Worm (Caenorhabditis elegans) whole organism, mixed stage, embryonic: ENCODE data around the gene stdh-3.

Experiments
- M03D4.4 ChIP-seq: sonication (generic microtip); optimal IDR thresholded peaks from 2 replicates; lab custom pipeline; 2017; ENCODE audit warnings: mild to moderate bottlenecking, missing genetic modification characterization, missing compliant biosample characterization
- bed-3 ChIP-seq: fragments of 200-800 bp; sonication (Bioruptor generic); optimal IDR thresholded peaks from 3 replicates; lab custom pipeline; 2018; ENCODE audit warnings: mild to moderate bottlenecking, missing genetic modification characterization, moderate library complexity, missing compliant biosample characterization
- blmp-1 ChIP-seq: fragments of 150-350 bp; optimal IDR thresholded peaks from 2 replicates; lab custom pipeline; 2014; ENCODE audit warnings: missing biosample characterization, missing genetic modification characterization
- ceh-39 ChIP-seq: fragments of 150-350 bp; optimal IDR thresholded peaks from 2 replicates; lab custom pipeline; 2014; ENCODE audit warnings: missing biosample characterization, missing genetic modification characterization
- ceh-83 ChIP-seq: fragments of 200-800 bp; sonication (Bioruptor generic); optimal IDR thresholded peaks from 2 replicates; lab custom pipeline; 2018; ENCODE audit warnings: mild to moderate bottlenecking, missing genetic modification characterization, missing compliant biosample characterization
- ces-1 ChIP-seq: fragments of 150-350 bp; optimal IDR thresholded peaks from 2 replicates; lab custom pipeline; 2014; ENCODE audit warnings: missing biosample characterization, missing genetic modification reagents, missing genetic modification characterization
- cnd-1 ChIP-seq: fragments of 200-800 bp; sonication (Bioruptor generic); optimal IDR thresholded peaks from 2 replicates; lab custom pipeline; 2018; ENCODE audit warnings: mild to moderate bottlenecking, missing genetic modification characterization, missing compliant biosample characterization
- drap-1 ChIP-seq: fragments of 200-800 bp; sonication (Bioruptor generic); optimal IDR thresholded peaks from 3 replicates; lab custom pipeline; 2018; ENCODE audit warnings: mild to moderate bottlenecking, missing genetic modification characterization, missing compliant biosample characterization
- elt-1 ChIP-seq: sonication (generic microtip); optimal IDR thresholded peaks from 2 replicates; lab custom pipeline; 2017; ENCODE audit warnings: missing genetic modification characterization, mild to moderate bottlenecking, missing compliant biosample characterization, antibody characterized with exemption, moderate library complexity, borderline replicate concordance; ENCODE audit not compliant: insufficient read depth
- elt-3 ChIP-seq: fragments of 150-350 bp; optimal IDR thresholded peaks from 2 replicates; lab custom pipeline; 2014; ENCODE audit warnings: missing biosample characterization, missing genetic modification characterization
- ham-2 ChIP-seq: fragments of 200-800 bp; sonication (Bioruptor generic); optimal IDR thresholded peaks from 2 replicates; lab custom pipeline; 2018; ENCODE audit warnings: mild to moderate bottlenecking, missing genetic modification characterization, missing compliant biosample characterization
- hlh-1 ChIP-seq: fragments of 150-350 bp; optimal IDR thresholded peaks from 2 replicates; lab custom pipeline; 2014; ENCODE audit warnings: missing biosample characterization, missing genetic modification reagents, missing genetic modification characterization
- mab-5 ChIP-seq: fragments of 150-350 bp; optimal IDR thresholded peaks from 2 replicates; lab custom pipeline; 2014; ENCODE audit warnings: missing biosample characterization, missing genetic modification characterization
- mep-1 ChIP-seq: fragments of 150-350 bp; optimal IDR thresholded peaks from 2 replicates; lab custom pipeline; 2017; ENCODE audit warnings: missing biosample characterization, missing genetic modification reagents, missing genetic modification characterization, inconsistent platforms
- mls-2 ChIP-seq: sonication (generic microtip); optimal IDR thresholded peaks from 2 replicates; lab custom pipeline; 2016; ENCODE audit warnings: mild to moderate bottlenecking, missing genetic modification characterization, moderate library complexity, missing compliant biosample characterization
- nhr-12 ChIP-seq: fragments of 150-350 bp; optimal IDR thresholded peaks from 2 replicates; lab custom pipeline; 2014; ENCODE audit warnings: missing biosample characterization, missing genetic modification characterization
- nhr-2 ChIP-seq: fragments of 150-350 bp; optimal IDR thresholded peaks from 2 replicates; lab custom pipeline; 2014; ENCODE audit warnings: missing biosample characterization, missing genetic modification characterization
- nhr-237 ChIP-seq: fragments of 150-350 bp; optimal IDR thresholded peaks from 2 replicates; lab custom pipeline; 2014; ENCODE audit warnings: missing biosample characterization, missing genetic modification characterization
- nhr-28 ChIP-seq: fragments of 150-350 bp; optimal IDR thresholded peaks from 2 replicates; lab custom pipeline; 2014; ENCODE audit warnings: missing biosample characterization, missing genetic modification characterization
- nhr-76 ChIP-seq: sonication (generic microtip); optimal IDR thresholded peaks from 2 replicates; lab custom pipeline; 2017; ENCODE audit warnings: missing biosample characterization, missing genetic modification characterization
- pha-4 ChIP-seq: fragments of 150-350 bp; optimal IDR thresholded peaks from 2 replicates; lab custom pipeline; 2018; ENCODE audit warnings: missing biosample characterization, missing genetic modification reagents, missing genetic modification characterization
- sem-2 ChIP-seq: fragments of 200-800 bp; sonication (Bioruptor generic); optimal IDR thresholded peaks from 2 replicates; lab custom pipeline; 2018; ENCODE audit warnings: mild to moderate bottlenecking, missing genetic modification characterization, missing compliant biosample characterization
- snpc-4 ChIP-seq: fragments of 150-350 bp; optimal IDR thresholded peaks from 2 replicates; lab custom pipeline; 2014; ENCODE audit warnings: missing biosample characterization, missing genetic modification characterization
- tbx-8 ChIP-seq: fragments of 200-800 bp; sonication (Bioruptor generic); optimal IDR thresholded peaks from 2 replicates; lab custom pipeline; 2018; ENCODE audit warnings: mild to moderate bottlenecking, missing genetic modification characterization, moderate library complexity, missing compliant biosample characterization
- unc-120 ChIP-seq: sonication (generic microtip); optimal IDR thresholded peaks from 2 replicates; lab custom pipeline; 2017; ENCODE audit warnings: missing genetic modification characterization, missing compliant biosample characterization; ENCODE audit not compliant: poor library complexity, severe bottlenecking
- unc-39 ChIP-seq: fragments of 150-350 bp; optimal IDR thresholded peaks from 2 replicates; lab custom pipeline; 2014; ENCODE audit warnings: missing biosample characterization, missing genetic modification characterization
- unc-62 ChIP-seq: fragments of 150-350 bp; optimal IDR thresholded peaks from 2 replicates; lab custom pipeline; 2014; ENCODE audit warnings: missing biosample characterization, missing genetic modification reagents, missing genetic modification characterization
- zip-8 ChIP-seq: fragments of 150-350 bp; optimal IDR thresholded peaks from 2 replicates; lab custom pipeline; 2014; ENCODE audit warnings: missing biosample characterization, missing genetic modification characterization

stdh-3 gene

DNA sequence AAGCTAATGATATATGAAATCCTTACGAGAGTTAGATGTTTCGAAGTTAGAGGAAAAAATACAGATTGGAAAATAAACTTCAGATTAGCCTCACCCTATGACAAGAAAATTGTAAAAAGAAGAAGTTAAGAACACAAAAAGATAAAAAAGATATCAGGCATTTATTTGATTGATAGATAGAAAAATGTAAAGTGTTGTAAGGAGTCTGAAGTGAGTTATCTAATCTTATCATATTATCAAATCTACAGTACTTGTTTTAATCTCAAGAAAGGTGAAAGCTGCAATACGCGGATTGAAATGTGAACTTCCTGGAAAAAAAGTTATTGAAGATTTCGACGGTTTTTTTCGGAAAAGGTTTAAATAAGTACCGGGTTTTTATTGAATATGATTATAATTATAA lies 31.0 kb downstream of the stdh-3 start:
- peak; percentile 31 for TF ChIP-seq elt-3 (tag; lab: Kevin White, UChicago)
- TF ChIP-seq bed-3 (GFP tag; lab: Kevin White, UChicago) = no peak
- TF ChIP-seq drap-1 (GFP tag; lab: Kevin White, UChicago) = no peak
- TF ChIP-seq, all 35 proteins: peak for 1

ce11 chrV:13936052-13936451 lies 31.6 kb downstream of the stdh-3 start:
- no peak for TF ChIP-seq sem-2 (GFP tag; lab: Kevin White, UChicago)
- TF ChIP-seq M03D4.4 (tag; lab: Kevin White, UChicago) = no peak
- no peak for TF ChIP-seq ham-2 (GFP tag; lab: Kevin White, UChicago)
- no peak for TF ChIP-seq blmp-1 (tag; lab: Kevin White, UChicago)
- TF ChIP-seq nhr-28 (tag; lab: Kevin White, UChicago) = no peak
- TF ChIP-seq ces-1 = no peak
- no peak for TF ChIP-seq ceh-39 (tag; lab: Kevin White, UChicago)
- TF ChIP-seq drap-1 (GFP tag; lab: Kevin White, UChicago) = no peak
- TF ChIP-seq unc-62 (GFP tag; lab: Kevin White, UChicago) = no peak
- no peak for TF ChIP-seq tbx-8 (GFP tag; lab: Kevin White, UChicago)
- no peak for TF ChIP-seq nhr-12 (tag; lab: Kevin White, UChicago)
- TF ChIP-seq mep-1 (tag; lab: Kevin White, UChicago) = no peak
- TF ChIP-seq snpc-4 (tag; lab: Kevin White, UChicago) = no peak
- TF ChIP-seq ceh-83 (GFP tag; lab: Kevin White, UChicago) = no peak
- no peak for TF ChIP-seq nhr-76 (tag; lab: Kevin White, UChicago)
- no peak for TF ChIP-seq unc-120 (tag; lab: Kevin White, UChicago)
- no peak for TF ChIP-seq hlh-1

ce11 chrV:13936850-13937249 lies 32.4 kb downstream of the stdh-3 start, which contains the start of gene srw-145:
TSS of gene srw-145 (plus strand) at chrV:13937150.
- TF ChIP-seq M03D4.4 (tag; lab: Kevin White, UChicago) (no peak), drap-1 (GFP tag; lab: Kevin White, UChicago) (no peak), nhr-28 (tag; lab: Kevin White, UChicago) (no peak), ceh-83 (GFP tag; lab: Kevin White, UChicago) (no peak), hlh-1 (no peak), blmp-1 (tag; lab: Kevin White, UChicago) (no peak), elt-1 (no peak), unc-120 (tag; lab: Kevin White, UChicago) (no peak)

DNA sequence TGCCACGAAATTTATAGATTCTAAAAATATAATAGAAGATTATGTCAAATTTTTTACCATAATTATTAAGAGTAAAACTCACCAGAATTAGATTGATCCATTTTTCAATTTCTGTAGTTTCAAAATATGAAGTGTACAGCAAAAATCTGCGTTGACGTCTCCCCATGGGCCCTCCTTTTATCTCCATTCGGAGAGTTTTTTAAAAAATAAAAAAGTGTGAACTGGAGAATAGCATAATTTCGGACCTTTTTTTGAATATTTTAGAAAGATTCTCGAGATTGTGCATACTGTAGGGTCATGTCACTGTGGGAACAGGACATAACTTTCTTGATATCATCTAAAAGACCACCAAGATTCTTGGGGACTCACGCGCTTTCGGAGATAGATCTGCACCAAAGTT lies 37.7 kb downstream of the stdh-3 start, which contains the start of gene dpr-1:
dpr-1 (minus strand) TSS at position 101 of the 400 bp plus-strand sequence.
- no peak for TF ChIP-seq elt-1
- TF ChIP-seq pha-4 (tag; lab: Kevin White, UChicago) = no peak
- TF ChIP-seq M03D4.4 (tag; lab: Kevin White, UChicago) = no peak
- TF ChIP-seq ceh-39 (tag; lab: Kevin White, UChicago) = no peak
- no peak for TF ChIP-seq nhr-76 (tag; lab: Kevin White, UChicago)
- no peak for TF ChIP-seq mab-5 (tag; lab: Kevin White, UChicago)
- no peak for TF ChIP-seq mep-1 (tag; lab: Kevin White, UChicago)
- TF ChIP-seq nhr-2 = no peak
- TF ChIP-seq sem-2 (GFP tag; lab: Kevin White, UChicago) = no peak
- TF ChIP-seq hlh-1 = no peak
- TF ChIP-seq unc-120 (tag; lab: Kevin White, UChicago) = no peak
- no peak for TF ChIP-seq zip-8 (tag; lab: Kevin White, UChicago)
- TF ChIP-seq unc-39 = no peak

DNA sequence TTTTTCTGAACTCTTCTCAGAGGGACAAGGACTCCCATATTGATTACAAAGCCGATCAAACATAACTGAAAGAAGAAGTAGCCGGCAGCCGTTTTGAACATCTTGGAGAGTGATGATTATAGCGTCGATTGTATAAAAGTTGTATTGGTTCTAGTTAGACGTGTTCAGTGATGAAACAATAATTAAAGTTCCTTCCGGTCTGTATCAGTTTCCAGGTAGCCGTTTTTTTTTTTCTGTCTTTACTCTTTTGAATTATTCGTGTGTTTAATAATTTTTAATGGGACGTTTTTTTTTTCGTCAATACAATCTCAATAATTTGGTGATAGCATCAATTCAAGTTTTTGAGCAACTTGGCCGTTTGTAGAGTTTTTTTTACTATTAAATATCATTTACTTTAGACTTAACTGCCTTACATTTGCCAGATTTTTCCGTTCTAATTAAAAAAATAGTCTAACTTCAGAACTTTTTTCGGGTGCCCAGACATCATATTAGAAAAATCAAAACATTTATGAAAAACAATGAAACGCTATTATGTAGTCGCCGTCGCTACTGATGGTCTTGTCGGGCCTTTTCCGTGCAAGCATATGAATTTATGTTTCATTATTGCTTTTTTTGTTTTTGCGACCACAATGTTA lies 42.1 kb downstream of the stdh-3 start, which contains the start of the genes srx-10 and clec-226:
srx-10 (minus strand) TSS at position 101 of the 635 bp plus-strand sequence.
clec-226 (plus strand) TSS at position 585 of the 635 bp plus-strand sequence.
- TF ChIP-seq cnd-1 (tag; lab: Kevin White, UChicago) (no peak), ces-1 (no peak), nhr-237 (tag; lab: Kevin White, UChicago) (no peak), mls-2 (tag; lab: Kevin White, UChicago) (no peak), drap-1 (GFP tag; lab: Kevin White, UChicago) (no peak), ham-2 (GFP tag; lab: Kevin White, UChicago) (no peak), sem-2 (GFP tag; lab: Kevin White, UChicago) (no peak), zip-8 (tag; lab: Kevin White, UChicago) (no peak)
